Worm (Caenorhabditis elegans): Measurements from ENCODE around the gene Y61A9LA.12.

ce11 chrV:4550459-4550858 lies 3.2 kb upstream of the Y61A9LA.12 start:
- TF ChIP-seq klf-2 (GFP tag; conservative IDR thresholded peaks at IDR 0.05) (no peak), cog-1 (tag; optimal IDR thresholded peaks at IDR 0.05) (no peak)

Data from whole organism, midembryonic.